Worm (Caenorhabditis elegans): Measurements from ENCODE around the gene B0284.3.

Gene B0284.3

DNA sequence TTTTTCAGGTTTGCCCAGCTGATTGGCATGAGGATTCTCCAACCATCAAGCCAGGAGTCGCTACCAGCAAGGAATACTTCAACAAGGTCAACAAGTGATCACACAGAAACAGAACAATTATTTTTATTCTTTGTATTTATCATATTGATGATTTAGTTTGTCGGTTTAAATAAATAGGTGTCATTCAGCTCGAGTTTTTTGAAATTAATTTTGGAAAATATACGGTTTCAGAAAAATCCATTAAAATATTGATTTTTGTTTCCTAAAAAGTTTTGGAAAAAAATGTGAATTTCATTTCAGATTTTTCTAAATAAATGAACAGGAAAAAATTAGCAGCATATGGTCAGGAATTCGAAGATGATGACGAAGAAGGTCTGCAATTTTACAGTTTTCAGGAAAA, 28.6 kb upstream of the B0284.3 start, which contains the start of gene gpch-1:
Gene gpch-1 (plus strand): TSS at position 301 of the 400 bp plus-strand sequence.
- TF ChIP-seq ces-1 (GFP tag; optimal IDR thresholded peaks at IDR 0.05): no peak
- TF ChIP-seq nhr-11 (tag; optimal IDR thresholded peaks at IDR 0.05): no peak
- no peak for TF ChIP-seq sup-37 (GFP tag; optimal IDR thresholded peaks at IDR 0.05)
- TF ChIP-seq hlh-17 (GFP tag; optimal IDR thresholded peaks at IDR 0.05; ENCODE audit: borderline replicate concordance): no peak

DNA sequence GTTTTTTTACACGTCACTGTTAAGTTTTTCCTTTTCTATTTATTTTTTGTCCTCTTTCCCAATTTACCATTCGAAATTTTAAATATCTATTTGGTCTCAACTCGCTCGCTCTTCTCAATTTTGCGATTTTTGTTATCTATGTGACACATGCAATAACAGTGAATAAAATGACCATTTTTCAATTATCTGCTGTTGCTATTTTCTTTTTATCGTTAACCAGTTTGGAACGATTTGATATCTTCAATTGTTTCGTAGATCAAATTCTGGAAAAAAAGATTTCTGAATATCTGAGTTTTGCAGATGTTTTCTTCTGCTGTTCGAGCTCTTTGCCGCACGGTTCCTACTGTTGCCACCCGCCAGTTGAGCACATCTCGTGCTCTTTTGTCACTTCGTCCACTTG, 27.5 kb upstream of the B0284.3 start, which contains the start of gene prdx-3:
Gene prdx-3 (plus strand): TSS at position 301 of the 400 bp plus-strand sequence.
- TF ChIP-seq elt-3 (tag; optimal IDR thresholded peaks at IDR 0.05): no peak
- no peak for TF ChIP-seq lir-3 (tag; optimal IDR thresholded peaks at IDR 0.05; ENCODE audit: poor library complexity)
- TF ChIP-seq lsy-2 (tag; optimal IDR thresholded peaks at IDR 0.05): no peak
- no peak for TF ChIP-seq nhr-71 (tag; optimal IDR thresholded peaks at IDR 0.05)
- no peak for TF ChIP-seq vab-15 (tag; optimal IDR thresholded peaks at IDR 0.05)
- TF ChIP-seq alr-1 (tag; optimal IDR thresholded peaks at IDR 0.05; ENCODE audit: borderline replicate concordance): no peak
- TF ChIP-seq ceh-82 (tag; optimal IDR thresholded peaks at IDR 0.05): no peak

DNA sequence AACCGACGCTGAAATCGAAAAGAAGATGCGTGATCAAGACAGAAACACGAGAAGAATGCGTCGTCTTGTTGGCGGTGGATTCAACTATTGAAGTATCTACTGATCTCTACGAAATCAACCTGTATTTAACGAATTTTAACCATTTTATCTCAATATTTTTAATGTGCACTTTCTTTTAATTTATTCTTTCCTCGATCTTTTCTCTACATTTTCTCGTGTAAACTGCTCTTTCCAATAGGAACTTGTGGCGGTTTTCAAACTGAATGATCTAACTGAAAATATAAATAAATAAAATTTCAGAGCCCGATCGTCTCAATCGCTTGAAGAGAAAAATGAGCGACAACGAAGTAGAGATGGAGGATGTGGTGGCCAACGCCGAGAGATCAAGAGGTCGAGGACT, 26.4 kb upstream of the B0284.3 start, which contains the start of gene rnp-4:
Gene rnp-4 (plus strand): TSS at position 301 of the 400 bp plus-strand sequence.
- TF ChIP-seq nhr-47 (tag; optimal IDR thresholded peaks at IDR 0.05) (no peak), fos-1 (tag; optimal IDR thresholded peaks at IDR 0.05) (no peak), ztf-4 (tag; optimal IDR thresholded peaks at IDR 0.05) (no peak), snpc-4 (tag; optimal IDR thresholded peaks at IDR 0.05) (no peak), lin-35 (GFP tag; optimal IDR thresholded peaks at IDR 0.05) (no peak), F16B12.6 (tag; optimal IDR thresholded peaks at IDR 0.05) (no peak), egl-13 (tag; optimal IDR thresholded peaks at IDR 0.05) (no peak), ces-1 (GFP tag; optimal IDR thresholded peaks at IDR 0.05) (no peak), dpl-1 (GFP tag; optimal IDR thresholded peaks at IDR 0.05) (no peak), fkh-10 (GFP tag; optimal IDR thresholded peaks at IDR 0.05) (no peak), C16A3.4 (tag; optimal IDR thresholded peaks at IDR 0.05) (no peak), sup-37 (GFP tag; optimal IDR thresholded peaks at IDR 0.05) (no peak), snu-23 (GFP tag; optimal IDR thresholded peaks at IDR 0.05) (no peak), mdl-1 (tag; optimal IDR thresholded peaks at IDR 0.05) (no peak), pqm-1 (tag; optimal IDR thresholded peaks at IDR 0.05) (no peak)

DNA sequence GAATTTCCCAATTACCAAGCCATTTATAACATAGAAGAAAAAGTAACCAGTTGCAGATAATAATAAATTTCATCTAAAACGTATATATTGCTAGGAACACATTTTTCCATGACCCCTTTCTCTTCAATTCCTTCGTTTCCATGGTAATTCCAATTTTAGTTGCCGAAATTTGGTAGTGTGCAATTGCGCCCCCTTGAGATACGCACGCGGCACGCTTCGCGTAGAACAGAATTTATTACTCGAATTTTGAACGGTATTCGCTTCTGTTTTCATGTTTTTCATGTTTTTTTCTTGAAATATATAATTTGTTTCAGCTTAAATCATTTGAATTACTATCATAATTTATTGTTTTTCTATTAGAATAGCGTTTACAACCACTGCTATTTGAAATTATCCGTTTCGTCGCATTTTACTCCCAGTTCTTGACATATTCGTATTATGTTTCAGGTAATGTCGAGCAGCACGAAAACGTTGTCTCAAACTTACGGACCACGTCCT, 24.8 kb upstream of the B0284.3 start, which contains the start of the genes R07E5.17 and snfc-5:
Gene R07E5.17 (minus strand): TSS at position 98 of the 498 bp plus-strand sequence.
Gene snfc-5 (plus strand): TSS at position 448 of the 498 bp plus-strand sequence.
- TF ChIP-seq efl-1 (optimal IDR thresholded peaks at IDR 0.05) (peak; percentile 51 to 59), efl-1 (GFP tag; optimal IDR thresholded peaks at IDR 0.05 in 1 of 2) (peak; percentile 46 to 68), tlp-1 (tag; optimal IDR thresholded peaks at IDR 0.05) (no peak), lsy-2 (tag; optimal IDR thresholded peaks at IDR 0.05) (peak; percentile 26 to 78), irx-1 (tag; optimal IDR thresholded peaks at IDR 0.05) (no peak), nhr-77 (tag; optimal IDR thresholded peaks at IDR 0.05) (peak; percentile 4), efl-3 (GFP tag; optimal IDR thresholded peaks at IDR 0.05) (no peak), snu-23 (GFP tag; optimal IDR thresholded peaks at IDR 0.05) (no peak), ceh-82 (tag; optimal IDR thresholded peaks at IDR 0.05) (peak in 1 of 3 experiments; percentile 42), rnt-1 (tag; optimal IDR thresholded peaks at IDR 0.05) (no peak), ztf-4 (tag; optimal IDR thresholded peaks at IDR 0.05) (no peak), mdl-1 (tag; optimal IDR thresholded peaks at IDR 0.05) (peak in 1 of 2 experiments; percentile 46), nhr-11 (tag; optimal IDR thresholded peaks at IDR 0.05) (no peak), elt-3 (tag; optimal IDR thresholded peaks at IDR 0.05) (no peak), F16B12.6 (tag; optimal IDR thresholded peaks at IDR 0.05) (peak; percentile 46), aha-1 (tag; optimal IDR thresholded peaks at IDR 0.05) (no peak), mep-1 (tag; optimal IDR thresholded peaks at IDR 0.05) (peak; percentile 59), nhr-90 (tag; optimal IDR thresholded peaks at IDR 0.05; ENCODE audit: poor library complexity) (no peak), hlh-17 (GFP tag; optimal IDR thresholded peaks at IDR 0.05; ENCODE audit: borderline replicate concordance) (no peak), C04F5.9 (tag; optimal IDR thresholded peaks at IDR 0.05) (no peak), C16A3.4 (tag; optimal IDR thresholded peaks at IDR 0.05) (peak; percentile 55), hlh-4 (tag; optimal IDR thresholded peaks at IDR 0.05) (no peak), jun-1 (tag; optimal IDR thresholded peaks at IDR 0.05) (no peak), zip-4 (GFP tag; optimal IDR thresholded peaks at IDR 0.05) (no peak), isw-1 (GFP tag; IDR thresholded peaks at IDR 0.05) (no peak), C34B4.2 (tag; optimal IDR thresholded peaks at IDR 0.05) (no peak), snpc-4 (tag; optimal IDR thresholded peaks at IDR 0.05) (peak; percentile 18), lin-14 (GFP tag; optimal IDR thresholded peaks at IDR 0.05) (no peak), fos-1 (tag; optimal IDR thresholded peaks at IDR 0.05) (peak; percentile 2), blmp-1 (tag; optimal IDR thresholded peaks at IDR 0.05) (peak; percentile 52), lin-35 (GFP tag; optimal IDR thresholded peaks at IDR 0.05) (peak; percentile 48 to 80), fkh-8 (tag; optimal IDR thresholded peaks at IDR 0.05) (peak; percentile 14), unc-130 (tag; optimal IDR thresholded peaks at IDR 0.05) (no peak)
